Fruit fly (Drosophila melanogaster) whole organism, embryonic: ENCODE results near the gene CG4645.

Experiments
- Ada2b ChIP-seq: fragments of 200-800 bp; sonication (Bioruptor generic); IDR thresholded peaks from 2 replicates; pipeline ENCODE4 v1.3.6; 2022; ENCODE audit warnings: missing biosample characterization, missing genetic modification characterization
- BEAF-32 ChIP-seq: fragments of 200-800 bp; sonication (Bioruptor generic); optimal IDR thresholded peaks from 3 replicates; lab custom pipeline; 2017; ENCODE audit warnings: missing biosample characterization, missing genetic modification characterization, mild to moderate bottlenecking, moderate library complexity, missing genetic modification reagents
- BtbVII ChIP-seq: fragments of 200-800 bp; sonication (Bioruptor generic); optimal IDR thresholded peaks from 3 replicates; lab custom pipeline; 2017; ENCODE audit warnings: missing biosample characterization, mild to moderate bottlenecking, missing genetic modification characterization
- CG1024 ChIP-seq: fragments of 200-800 bp; sonication (Bioruptor generic); IDR thresholded peaks from 2 replicates; pipeline ENCODE4 v1.3.6; 2022; ENCODE audit warnings: missing biosample characterization, missing genetic modification characterization
- CG10462 ChIP-seq: fragments of 200-800 bp; sonication (Bioruptor generic); optimal IDR thresholded peaks from 2 replicates; lab custom pipeline; 2016; ENCODE audit warnings: missing biosample characterization, missing genetic modification characterization
- CG11093 ChIP-seq: fragments of 200-800 bp; sonication (Bioruptor generic); IDR thresholded peaks from 3 replicates; pipeline ENCODE4 v1.3.6; 2022; ENCODE audit warnings: missing biosample characterization, missing genetic modification characterization
- CG12219 ChIP-seq: fragments of 200-800 bp; sonication (Bioruptor generic); optimal IDR thresholded peaks from 3 replicates; lab custom pipeline; 2018; ENCODE audit warnings: missing biosample characterization, mild to moderate bottlenecking, missing genetic modification characterization
- CG12659 ChIP-seq: fragments of 200-800 bp; sonication (Bioruptor generic); optimal IDR thresholded peaks from 3 replicates; lab custom pipeline; 2017; ENCODE audit warnings: mild to moderate bottlenecking, missing biosample characterization, missing genetic modification reagents, missing genetic modification characterization
- CG14441 ChIP-seq: fragments of 200-800 bp; sonication (Bioruptor generic); IDR thresholded peaks from 2 replicates; pipeline ENCODE4 v1.3.6; 2022; ENCODE audit warnings: missing biosample characterization, missing genetic modification characterization
- CG14860 ChIP-seq: fragments of 200-800 bp; sonication (Bioruptor generic); IDR thresholded peaks from 3 replicates; pipeline ENCODE4 v1.3.6; 2022; ENCODE audit warnings: missing biosample characterization, missing genetic modification characterization; ENCODE audit not compliant: partially characterized antibody
- CG17385 ChIP-seq: fragments of 200-800 bp; sonication (Bioruptor generic); optimal IDR thresholded peaks from 3 replicates; lab custom pipeline; 2018; ENCODE audit warnings: missing biosample characterization, mild to moderate bottlenecking, missing genetic modification characterization
- CG2120 ChIP-seq: fragments of 200-800 bp; sonication (Bioruptor generic); optimal IDR thresholded peaks from 3 replicates; lab custom pipeline; 2016; ENCODE audit warnings: missing biosample characterization, missing genetic modification characterization
- CG2889 ChIP-seq: fragments of 200-800 bp; sonication (Bioruptor generic); IDR thresholded peaks from 3 replicates; pipeline ENCODE4 v1.3.6; 2022; ENCODE audit warnings: missing biosample characterization, missing genetic modification characterization
- CG34422 ChIP-seq: fragments of 200-800 bp; sonication (Bioruptor generic); IDR thresholded peaks from 3 replicates; pipeline ENCODE4 v1.3.6; 2022; ENCODE audit warnings: missing biosample characterization, missing genetic modification characterization
- CG5180 ChIP-seq: fragments of 200-800 bp; sonication (Bioruptor generic); optimal IDR thresholded peaks from 3 replicates; lab custom pipeline; 2017; ENCODE audit warnings: missing biosample characterization, missing genetic modification characterization, mild to moderate bottlenecking, moderate library complexity, missing genetic modification reagents
- CG6813 ChIP-seq: fragments of 200-800 bp; sonication (Bioruptor generic); optimal IDR thresholded peaks from 2 replicates; lab custom pipeline; 2017; ENCODE audit warnings: missing biosample characterization, missing genetic modification characterization, mild to moderate bottlenecking, moderate library complexity, missing genetic modification reagents
- CG6854 ChIP-seq: fragments of 200-800 bp; sonication (Bioruptor generic); optimal IDR thresholded peaks from 3 replicates; lab custom pipeline; 2017; ENCODE audit warnings: missing biosample characterization, mild to moderate bottlenecking, missing genetic modification characterization
- CG7357 ChIP-seq: fragments of 200-800 bp; sonication (Bioruptor generic); IDR thresholded peaks from 3 replicates; pipeline ENCODE4 v1.3.6; 2022; ENCODE audit warnings: missing biosample characterization, missing genetic modification characterization
- CG8478 ChIP-seq: fragments of >200 bp; optimal IDR thresholded peaks from 2 replicates; lab custom pipeline; 2018
- CG9797 ChIP-seq: fragments of 200-800 bp; sonication (Bioruptor generic); optimal IDR thresholded peaks from 3 replicates; lab custom pipeline; 2018; ENCODE audit warnings: missing biosample characterization, mild to moderate bottlenecking, missing genetic modification characterization
- Camta ChIP-seq: fragments of 200-800 bp; sonication (Bioruptor generic); optimal IDR thresholded peaks from 2 replicates; lab custom pipeline; 2016; ENCODE audit warnings: missing biosample characterization, missing genetic modification characterization
- D ChIP-seq, 2 experiments: fragments of 200-800 bp in 1 of 2; fragments of >200 bp in 1 of 2; sonication (Bioruptor generic) in 1 of 2; optimal IDR thresholded peaks; 2 replicates in 1 of 2; 3 replicates in 1 of 2; lab custom pipeline; 2017; ENCODE audit warnings: mild to moderate bottlenecking in 1 of 2, missing biosample characterization in 1 of 2, missing genetic modification characterization in 1 of 2, missing genetic modification reagents in 1 of 2
- Dad ChIP-seq: fragments of 200-800 bp; sonication (Bioruptor generic); optimal IDR thresholded peaks from 3 replicates; lab custom pipeline; 2016; ENCODE audit warnings: missing biosample characterization, missing genetic modification characterization
- Elba2 ChIP-seq: fragments of 200-800 bp; sonication (Bioruptor generic); optimal IDR thresholded peaks from 3 replicates; lab custom pipeline; 2016; ENCODE audit warnings: missing biosample characterization, missing genetic modification characterization
- GATAe ChIP-seq: fragments of 200-800 bp; sonication (Bioruptor generic); conservative IDR thresholded peaks from 2 replicates; pipeline ENCODE4 v1.3.6; 2022; ENCODE audit warnings: missing biosample characterization, missing genetic modification characterization
- Hr39 ChIP-seq: fragments of >200 bp; optimal IDR thresholded peaks from 2 replicates; lab custom pipeline; 2017
- Kr ChIP-seq: fragments of 200-800 bp; sonication (Bioruptor generic); optimal IDR thresholded peaks from 2 replicates; lab custom pipeline; 2017; ENCODE audit warnings: missing biosample characterization, mild to moderate bottlenecking, missing genetic modification characterization
- Lhr ChIP-seq: fragments of 200-800 bp; sonication (Bioruptor generic); optimal IDR thresholded peaks from 3 replicates; lab custom pipeline; 2017; ENCODE audit warnings: mild to moderate bottlenecking, missing biosample characterization, missing genetic modification reagents, missing genetic modification characterization
- MTF-1 ChIP-seq: fragments of 200-800 bp; sonication (Bioruptor generic); optimal IDR thresholded peaks from 2 replicates; lab custom pipeline; 2018; ENCODE audit warnings: missing biosample characterization, mild to moderate bottlenecking, missing genetic modification characterization, borderline replicate concordance
- Rfx ChIP-seq: fragments of 200-800 bp; sonication (Bioruptor generic); IDR thresholded peaks from 2 replicates; pipeline ENCODE4 v1.3.6; 2022; ENCODE audit warnings: missing biosample characterization, missing genetic modification characterization
- Six4 ChIP-seq: fragments of 200-800 bp; sonication (Bioruptor generic); optimal IDR thresholded peaks from 2 replicates; lab custom pipeline; 2016; ENCODE audit warnings: missing biosample characterization, missing genetic modification characterization
- Sry-δ ChIP-seq: fragments of 200-800 bp; sonication (Bioruptor generic); optimal IDR thresholded peaks from 2 replicates; lab custom pipeline; 2016; ENCODE audit warnings: missing biosample characterization, missing genetic modification characterization
- aop ChIP-seq: fragments of 200-800 bp; sonication (Bioruptor generic); IDR thresholded peaks from 2 replicates; pipeline ENCODE4 v1.3.6; 2022; ENCODE audit warnings: missing biosample characterization, missing genetic modification characterization
- ato ChIP-seq: fragments of 200-800 bp; sonication (Bioruptor generic); IDR thresholded peaks from 2 replicates; pipeline ENCODE4 v1.3.6; 2022; ENCODE audit warnings: missing biosample characterization, missing genetic modification characterization; ENCODE audit not compliant: partially characterized antibody
- bsh ChIP-seq, 2 experiments: fragments of 200-800 bp; sonication (Bioruptor generic); optimal IDR thresholded peaks; 2 replicates each; lab custom pipeline; 2017 to 2018; ENCODE audit warnings: mild to moderate bottlenecking in 2 of 2, missing biosample characterization in 2 of 2, missing genetic modification characterization in 2 of 2, moderate library complexity in 1 of 2
- chn ChIP-seq: fragments of 200-800 bp; sonication (Bioruptor generic); optimal IDR thresholded peaks from 2 replicates; lab custom pipeline; 2016; ENCODE audit warnings: missing biosample characterization, missing genetic modification characterization
- esg ChIP-seq: fragments of 200-800 bp; sonication (Bioruptor generic); conservative IDR thresholded peaks from 2 replicates; pipeline ENCODE4 v1.3.6; 2022; ENCODE audit warnings: missing biosample characterization, missing genetic modification characterization
- eve ChIP-seq, 2 experiments: fragments of >200 bp; optimal IDR thresholded peaks; 2 replicates each; lab custom pipeline; 2017; ENCODE audit warnings: missing biosample characterization in 2 of 2, missing genetic modification characterization in 2 of 2
- fd64A ChIP-seq: fragments of 200-800 bp; sonication (Bioruptor generic); optimal IDR thresholded peaks from 3 replicates; lab custom pipeline; 2018; ENCODE audit warnings: missing biosample characterization, mild to moderate bottlenecking, missing genetic modification characterization
- grn ChIP-seq: fragments of 200-800 bp; sonication (Bioruptor generic); optimal IDR thresholded peaks from 3 replicates; lab custom pipeline; 2017; ENCODE audit warnings: missing biosample characterization, missing genetic modification characterization
- lmd ChIP-seq: fragments of 200-800 bp; sonication (Bioruptor generic); IDR thresholded peaks from 2 replicates; pipeline ENCODE4 v1.3.6; 2022; ENCODE audit warnings: missing biosample characterization, missing genetic modification characterization
- luna ChIP-seq: fragments of 200-800 bp; sonication (Bioruptor generic); optimal IDR thresholded peaks from 2 replicates; lab custom pipeline; 2016; ENCODE audit warnings: missing biosample characterization, missing genetic modification characterization
- oc ChIP-seq: fragments of 200-800 bp; sonication (Bioruptor generic); optimal IDR thresholded peaks from 2 replicates; lab custom pipeline; 2018; ENCODE audit warnings: missing biosample characterization, mild to moderate bottlenecking, missing genetic modification characterization, moderate library complexity
- pros ChIP-seq: fragments of 200-800 bp; sonication (Bioruptor generic); optimal IDR thresholded peaks from 3 replicates; lab custom pipeline; 2019; ENCODE audit warnings: missing biosample characterization, mild to moderate bottlenecking, missing genetic modification characterization, moderate library complexity
- seq ChIP-seq: fragments of 200-800 bp; sonication (Bioruptor generic); IDR thresholded peaks from 2 replicates; pipeline ENCODE4 v1.3.6; 2022; ENCODE audit warnings: missing biosample characterization, missing genetic modification characterization
- sim ChIP-seq: fragments of 200-800 bp; sonication (Bioruptor generic); IDR thresholded peaks from 2 replicates; pipeline ENCODE4 v1.3.6; 2022; ENCODE audit warnings: missing biosample characterization, missing genetic modification characterization
- sob ChIP-seq: fragments of 200-800 bp; sonication (Bioruptor generic); IDR thresholded peaks from 2 replicates; pipeline ENCODE4 v1.3.6; 2022; ENCODE audit warnings: missing biosample characterization, missing genetic modification characterization
- stwl ChIP-seq: fragments of 200-800 bp; sonication (Bioruptor generic); optimal IDR thresholded peaks from 3 replicates; lab custom pipeline; 2018; ENCODE audit warnings: missing biosample characterization, mild to moderate bottlenecking, missing genetic modification characterization, moderate library complexity
- tgo ChIP-seq: fragments of 200-800 bp; sonication (Bioruptor generic); IDR thresholded peaks from 3 replicates; pipeline ENCODE4 v1.3.6; 2022; ENCODE audit warnings: missing biosample characterization, missing genetic modification characterization
- usp ChIP-seq: fragments of >200 bp; optimal IDR thresholded peaks from 2 replicates; lab custom pipeline; 2017; ENCODE audit warnings: missing biosample characterization, missing genetic modification characterization
- vfl ChIP-seq: fragments of 200-800 bp; sonication (Bioruptor generic); optimal IDR thresholded peaks from 2 replicates; lab custom pipeline; 2016; ENCODE audit warnings: missing biosample characterization, missing genetic modification characterization

Gene CG4645

dm6 chrX:12923258-12923901 is 13.6 kb downstream of the CG4645 start (continued):
- no peak for TF ChIP-seq CG17385
- no peak for TF ChIP-seq Ada2b
- TF ChIP-seq CG1024: 0 out of 2 replicates have a peak, but pooled peaks have one; percentile 17
- TF ChIP-seq CG10462 (GFP tag; lab: Kevin White, UChicago): no peak
- no peak for TF ChIP-seq CG34422 (GFP tag; lab: Robert Waterston, UW)
- peak; percentile 13 for TF ChIP-seq CG2120
- TF ChIP-seq BtbVII (GFP tag; lab: Kevin White, UChicago): no peak
- no peak for TF ChIP-seq sim
- TF ChIP-seq MTF-1 (GFP tag; lab: Kevin White, UChicago): no peak
- no peak for TF ChIP-seq Hr39 (lab: Kevin White, UChicago)
- no peak for TF ChIP-seq usp (GFP tag; lab: Kevin White, UChicago)
- TF ChIP-seq aop (GFP tag; lab: Robert Waterston, UW): no peak
- no peak for TF ChIP-seq CG2889
- TF ChIP-seq Camta: no peak
- TF ChIP-seq CG5180 (GFP tag; lab: Kevin White, UChicago): no peak
- 0 out of 3 replicates have a peak, but pooled peaks have one; percentile 27 for TF ChIP-seq tgo (GFP tag; lab: Robert Waterston, UW)
- TF ChIP-seq lmd: no peak
- no peak for TF ChIP-seq CG9797
- no peak for TF ChIP-seq D (optimal IDR thresholded peaks at IDR 0.05; lab: Kevin White, UChicago)
- peak; percentile 33 for TF ChIP-seq D (GFP tag; optimal IDR thresholded peaks at IDR 0.05; lab: Kevin White, UChicago)
- TF ChIP-seq CG8478 (lab: Kevin White, UChicago): no peak
- TF ChIP-seq Kr (GFP tag; lab: Kevin White, UChicago): no peak
- peak; percentile 8 for TF ChIP-seq pros (GFP tag; lab: Kevin White, UChicago)
- TF ChIP-seq Elba2 (GFP tag; lab: Kevin White, UChicago): no peak
- TF ChIP-seq Six4 (GFP tag; lab: Kevin White, UChicago): no peak
- no peak for TF ChIP-seq GATAe (GFP tag; lab: Robert Waterston, UW)
- TF ChIP-seq CG14860: no peak
- peak; percentile 40; the same call in 1 of the 2 replicates for TF ChIP-seq esg (GFP tag; lab: Robert Waterston, UW)
- TF ChIP-seq seq (GFP tag; lab: Robert Waterston, UW): no peak
- no peak for TF ChIP-seq grn
- TF ChIP-seq CG6813: peak; percentile 30
- TF ChIP-seq CG14441 (GFP tag; lab: Robert Waterston, UW): no peak
- no peak for TF ChIP-seq Rfx (GFP tag; lab: Robert Waterston, UW)
- peak in 1 of 2 experiments; percentile 69 for TF ChIP-seq bsh (GFP tag; optimal IDR thresholded peaks at IDR 0.05; lab: Kevin White, UChicago)
- TF ChIP-seq ato (GFP tag; lab: Robert Waterston, UW): no peak
- TF ChIP-seq fd64A (GFP tag; lab: Kevin White, UChicago): no peak
- no peak for TF ChIP-seq vfl (GFP tag; lab: Kevin White, UChicago)
- TF ChIP-seq CG11093 (GFP tag; lab: Robert Waterston, UW): no peak
- no peak for TF ChIP-seq CG12659
- TF ChIP-seq stwl: no peak
- TF ChIP-seq BEAF-32 (GFP tag; lab: Kevin White, UChicago): no peak
- TF ChIP-seq CG6854 (GFP tag; lab: Kevin White, UChicago): no peak
- TF ChIP-seq eve (GFP tag; optimal IDR thresholded peaks at IDR 0.05; lab: Kevin White, UChicago): no peak
- TF ChIP-seq oc (tag; lab: Kevin White, UChicago): peak; percentile 2
- no peak for TF ChIP-seq luna (GFP tag; lab: Kevin White, UChicago)
- no peak for TF ChIP-seq chn (GFP tag; lab: Kevin White, UChicago)
- no peak for TF ChIP-seq Sry-δ (GFP tag; lab: Kevin White, UChicago)
- no peak for TF ChIP-seq sob (GFP tag; lab: Robert Waterston, UW)
- TF ChIP-seq CG12219: no peak
- TF ChIP-seq Lhr (GFP tag; lab: Kevin White, UChicago): peak; percentile 5
- TF ChIP-seq Dad (GFP tag; lab: Kevin White, UChicago): no peak
- TF ChIP-seq CG7357 (GFP tag; lab: Robert Waterston, UW): no peak
